Worm (Caenorhabditis elegans) whole organism, L1 larva: ENCODE data around the gene clec-60.
"Not testable (repeated sequence)": the region's sequence is repeated elsewhere in the genome, so short reads cannot be mapped to it uniquely, and the experiment has no call there.

Source experiments
- C16A3.4 ChIP-seq: fragments of 150-350 bp; optimal IDR thresholded peaks from 2 replicates; lab custom pipeline; 2014; ENCODE audit warnings: missing biosample characterization, missing genetic modification characterization
- C34B4.2 ChIP-seq: sonication (generic microtip); optimal IDR thresholded peaks from 2 replicates; lab custom pipeline; 2017; ENCODE audit warnings: mild to moderate bottlenecking, missing genetic modification characterization, missing compliant biosample characterization
- ceh-8 ChIP-seq: fragments of 200-800 bp; sonication (Bioruptor generic); optimal IDR thresholded peaks from 2 replicates; lab custom pipeline; 2018; ENCODE audit warnings: mild to moderate bottlenecking, missing genetic modification characterization, moderate library complexity, missing compliant biosample characterization
- ceh-90 ChIP-seq: sonication (generic microtip); optimal IDR thresholded peaks from 2 replicates; lab custom pipeline; 2016; ENCODE audit warnings: missing genetic modification characterization, missing compliant biosample characterization
- dpl-1 ChIP-seq, 3 experiments: fragments of 150-350 bp in 2 of 3; sonication (generic microtip) in 1 of 3; optimal IDR thresholded peaks; 2 replicates each; lab custom pipeline; 2014 to 2017; ENCODE audit warnings: missing biosample characterization in 3 of 3, missing genetic modification characterization in 3 of 3, missing genetic modification reagents in 3 of 3
- efl-1 ChIP-seq, 4 experiments: fragments of 150-350 bp; optimal IDR thresholded peaks in 3 of 4; peaks in 1 of 4; 1 replicate in 1 of 4; 2 replicates in 3 of 4; lab custom pipeline; 2014; ENCODE audit warnings: missing biosample characterization in 2 of 4, missing genetic modification characterization in 2 of 4, missing genetic modification reagents in 2 of 4
- egl-13 ChIP-seq: sonication (generic microtip); optimal IDR thresholded peaks from 2 replicates; lab custom pipeline; 2016; ENCODE audit warnings: missing genotype, missing genetic modification reagents, missing genetic modification characterization, missing compliant biosample characterization
- elt-2 ChIP-seq: sonication (generic microtip); optimal IDR thresholded peaks from 2 replicates; lab custom pipeline; 2016; ENCODE audit warnings: missing genetic modification characterization, mild to moderate bottlenecking, inconsistent platforms, missing compliant biosample characterization, missing genetic modification reagents
- fkh-4 ChIP-seq: sonication (generic microtip); optimal IDR thresholded peaks from 2 replicates; lab custom pipeline; 2016; ENCODE audit warnings: missing compliant biosample characterization, missing genetic modification characterization, borderline replicate concordance
- fkh-8 ChIP-seq: sonication (generic microtip); optimal IDR thresholded peaks from 2 replicates; lab custom pipeline; 2016; ENCODE audit warnings: mild to moderate bottlenecking, missing genetic modification characterization, missing compliant biosample characterization
- grh-1 ChIP-seq: fragments of 200-800 bp; sonication (Bioruptor generic); IDR thresholded peaks from 2 replicates; pipeline ENCODE4 v1.3.6; 2022; ENCODE audit warnings: missing genetic modification reagents, missing genetic modification characterization, missing compliant biosample characterization
- hlh-4 ChIP-seq: sonication (generic microtip); optimal IDR thresholded peaks from 2 replicates; lab custom pipeline; 2016; ENCODE audit warnings: mild to moderate bottlenecking, missing genetic modification characterization, missing compliant biosample characterization
- hpl-2 ChIP-seq: fragments of 150-350 bp; optimal IDR thresholded peaks from 2 replicates; lab custom pipeline; 2014; ENCODE audit warnings: missing biosample characterization, missing genetic modification reagents, missing genetic modification characterization
- irx-1 ChIP-seq: sonication (generic microtip); optimal IDR thresholded peaks from 2 replicates; lab custom pipeline; 2016; ENCODE audit warnings: missing genetic modification characterization, missing compliant biosample characterization
- lin-15B ChIP-seq: fragments of 150-350 bp; sonication (generic microtip); optimal IDR thresholded peaks from 3 replicates; lab custom pipeline; 2014; ENCODE audit warnings: missing biosample characterization, missing genetic modification characterization
- lsy-2 ChIP-seq, 2 experiments: fragments of 150-350 bp; optimal IDR thresholded peaks; 2 replicates each; lab custom pipeline; 2014; ENCODE audit warnings: missing biosample characterization in 2 of 2, missing genetic modification characterization in 2 of 2
- mdl-1 ChIP-seq, 2 experiments: fragments of 150-350 bp; optimal IDR thresholded peaks; 2 replicates each; lab custom pipeline; 2014 to 2017; ENCODE audit warnings: missing biosample characterization in 2 of 2, missing genetic modification characterization in 2 of 2, inconsistent platforms in 1 of 2
- nhr-237 ChIP-seq: fragments of 150-350 bp; optimal IDR thresholded peaks from 2 replicates; lab custom pipeline; 2014; ENCODE audit warnings: missing biosample characterization, missing genetic modification characterization
- nhr-84 ChIP-seq: sonication (generic microtip); optimal IDR thresholded peaks from 2 replicates; lab custom pipeline; 2017; ENCODE audit warnings: missing biosample characterization, missing genetic modification characterization
- pag-3 ChIP-seq: sonication (generic microtip); optimal IDR thresholded peaks from 2 replicates; lab custom pipeline; 2017; ENCODE audit warnings: missing genetic modification characterization, mild to moderate bottlenecking, missing compliant biosample characterization, antibody characterized with exemption, borderline replicate concordance; ENCODE audit not compliant: insufficient read depth
- pqm-1 ChIP-seq: sonication (generic microtip); optimal IDR thresholded peaks from 3 replicates; lab custom pipeline; 2017; ENCODE audit warnings: missing biosample characterization, missing genetic modification characterization
- rnt-1 ChIP-seq: sonication (generic microtip); optimal IDR thresholded peaks from 2 replicates; lab custom pipeline; 2016; ENCODE audit warnings: mild to moderate bottlenecking, missing genetic modification characterization, moderate library complexity, missing compliant biosample characterization
- snpc-4 ChIP-seq: fragments of 150-350 bp; optimal IDR thresholded peaks from 2 replicates; lab custom pipeline; 2014; ENCODE audit warnings: missing biosample characterization, missing genetic modification characterization
- sptf-1 ChIP-seq: fragments of 150-350 bp; optimal IDR thresholded peaks from 2 replicates; lab custom pipeline; 2014; ENCODE audit warnings: missing biosample characterization, missing genetic modification characterization
- unc-130 ChIP-seq: fragments of 150-350 bp; optimal IDR thresholded peaks from 2 replicates; lab custom pipeline; 2017; ENCODE audit warnings: missing biosample characterization, missing genetic modification characterization, inconsistent platforms
- unc-62 ChIP-seq: fragments of 150-350 bp; optimal IDR thresholded peaks from 2 replicates; lab custom pipeline; 2014; ENCODE audit warnings: missing biosample characterization, missing genetic modification reagents, missing genetic modification characterization
- vab-15 ChIP-seq: sonication (generic microtip); optimal IDR thresholded peaks from 2 replicates; lab custom pipeline; 2017; ENCODE audit warnings: missing genotype, mild to moderate bottlenecking, missing genetic modification characterization, missing compliant biosample characterization
- ztf-11 ChIP-seq, 2 experiments: sonication (generic microtip); optimal IDR thresholded peaks; 2 replicates each; lab custom pipeline; 2016 to 2017; ENCODE audit warnings: missing genetic modification characterization in 2 of 2, missing biosample characterization in 1 of 2, missing compliant biosample characterization in 1 of 2
- ztf-4 ChIP-seq: fragments of 150-350 bp; optimal IDR thresholded peaks from 2 replicates; lab custom pipeline; 2014; ENCODE audit warnings: missing biosample characterization, missing genetic modification characterization

clec-60 gene

DNA sequence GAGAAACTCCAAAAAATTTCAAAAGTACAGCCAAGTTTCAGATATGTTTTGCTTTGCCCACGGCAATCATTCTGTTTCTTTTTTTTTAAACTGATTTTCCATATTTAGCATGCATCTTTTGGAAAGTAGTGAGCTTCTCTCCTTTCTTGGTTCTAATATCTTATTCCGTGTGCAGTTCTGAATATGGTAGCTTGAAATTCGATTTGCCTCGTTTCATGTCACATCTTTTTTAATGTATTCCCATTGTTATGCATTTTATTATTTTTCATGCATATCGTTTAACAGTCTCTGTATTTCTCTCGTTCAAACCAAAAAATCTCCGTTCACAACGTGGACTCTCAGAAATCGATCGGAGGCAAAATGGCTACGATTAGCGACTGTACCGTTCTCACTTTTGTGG, 12.8 kb upstream of the clec-60 start, which contains the start of gene ZK666.14:
Gene ZK666.14 (plus strand): TSS at position 301 of the 400 bp plus-strand sequence.
- no peak for TF ChIP-seq sptf-1 (tag; lab: Kevin White, UChicago)
- no peak for TF ChIP-seq C34B4.2
- TF ChIP-seq grh-1 (GFP tag; lab: Robert Waterston, UW), result no peak
- TF ChIP-seq unc-62, result no peak
- TF ChIP-seq hpl-2 (GFP tag; lab: Kevin White, UChicago), result no peak
- no peak for TF ChIP-seq egl-13 (tag; lab: Kevin White, UChicago)
- TF ChIP-seq nhr-84, result no peak
- no peak for TF ChIP-seq efl-1 (optimal IDR thresholded peaks at IDR 0.05; lab: Kevin White, UChicago)
- TF ChIP-seq efl-1 (GFP tag; optimal IDR thresholded peaks at IDR 0.05 in 1 of 2; lab: Kevin White, UChicago), result no peak

DNA sequence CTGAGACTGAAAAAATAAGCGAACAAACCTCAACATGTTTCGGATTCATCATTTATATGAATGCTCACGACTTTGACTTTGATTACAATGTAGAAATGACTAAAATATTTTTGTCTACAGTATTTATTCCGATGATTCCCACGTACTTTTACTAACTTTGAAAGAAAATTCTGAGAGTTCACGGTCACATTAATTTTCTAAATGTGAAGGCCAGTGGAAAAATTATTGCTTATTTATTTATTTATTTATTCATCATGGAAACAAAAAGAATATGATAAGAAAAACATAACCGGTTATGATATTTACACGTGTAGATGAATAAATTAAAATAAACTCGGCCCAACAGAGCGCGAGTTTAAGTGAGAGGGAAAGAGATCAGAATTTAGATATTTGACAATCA, 11.4 kb upstream of the clec-60 start, which contains the start of gene ZK666.8:
Gene ZK666.8 (minus strand): TSS at position 101 of the 400 bp plus-strand sequence.
- TF ChIP-seq vab-15; irx-1 (tag; lab: Kevin White, UChicago); mdl-1 (tag; optimal IDR thresholded peaks at IDR 0.05; lab: Kevin White, UChicago): not testable (repeated sequence)

- TF ChIP-seq fkh-8 (tag; lab: Kevin White, UChicago) (no peak), unc-130 (no peak), elt-2 (tag; lab: Kevin White, UChicago) (peak; percentile 13), snpc-4 (tag; lab: Kevin White, UChicago) (no peak), nhr-84 (no peak), nhr-237 (tag; lab: Kevin White, UChicago) (no peak)
These were observed 8.7 kb upstream of the clec-60 start, which contains the start of gene clec-61 for ce11 chrII:10490329-10490728. clec-61 (minus strand) TSS chrII:10490537.

DNA sequence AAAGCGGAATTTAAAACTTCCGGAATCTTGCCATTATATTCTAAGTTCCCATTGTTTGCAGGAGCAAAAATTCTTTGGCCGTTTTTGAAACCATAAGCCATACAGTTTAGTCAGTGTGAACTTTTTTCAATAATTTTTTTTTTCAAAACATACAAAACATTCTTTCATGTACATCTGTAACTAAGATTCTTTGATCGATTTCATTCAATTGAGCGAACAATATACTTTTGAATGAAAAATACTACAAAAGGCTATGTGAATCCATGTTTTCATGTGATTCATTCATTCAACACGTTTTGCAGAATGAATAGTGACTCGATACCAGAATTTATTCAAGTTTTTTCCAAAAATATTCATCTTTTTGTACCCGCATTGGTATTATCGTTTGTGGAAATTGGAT, 5.1 kb upstream of the clec-60 start, which contains the start of gene ZK666.15:
Gene ZK666.15 (plus strand): TSS at position 301 of the 400 bp plus-strand sequence.
- TF ChIP-seq sptf-1 (tag; lab: Kevin White, UChicago) (no peak), ztf-4 (tag; lab: Kevin White, UChicago) (no peak), C16A3.4 (tag; lab: Kevin White, UChicago) (no peak), unc-130 (no peak), lin-15B (no peak), fkh-8 (tag; lab: Kevin White, UChicago) (no peak), rnt-1 (tag; lab: Kevin White, UChicago) (no peak), pag-3 (tag; lab: Kevin White, UChicago) (no peak), hlh-4 (no peak), efl-1 (optimal IDR thresholded peaks at IDR 0.05; lab: Kevin White, UChicago) (no peak), efl-1 (GFP tag; optimal IDR thresholded peaks at IDR 0.05 in 1 of 2; lab: Kevin White, UChicago) (no peak)

ce11 chrII:10485640-10486039, 4.0 kb upstream of the clec-60 start:
- TF ChIP-seq elt-2 (tag; lab: Kevin White, UChicago), result peak; percentile 46
- TF ChIP-seq lsy-2 (tag; optimal IDR thresholded peaks at IDR 0.05; lab: Kevin White, UChicago), result no peak
- TF ChIP-seq efl-1 (optimal IDR thresholded peaks at IDR 0.05; lab: Kevin White, UChicago), result no peak
- peak in 1 of 2 experiments; percentile 86 for TF ChIP-seq efl-1 (GFP tag; optimal IDR thresholded peaks at IDR 0.05 in 1 of 2; lab: Kevin White, UChicago)

DNA sequence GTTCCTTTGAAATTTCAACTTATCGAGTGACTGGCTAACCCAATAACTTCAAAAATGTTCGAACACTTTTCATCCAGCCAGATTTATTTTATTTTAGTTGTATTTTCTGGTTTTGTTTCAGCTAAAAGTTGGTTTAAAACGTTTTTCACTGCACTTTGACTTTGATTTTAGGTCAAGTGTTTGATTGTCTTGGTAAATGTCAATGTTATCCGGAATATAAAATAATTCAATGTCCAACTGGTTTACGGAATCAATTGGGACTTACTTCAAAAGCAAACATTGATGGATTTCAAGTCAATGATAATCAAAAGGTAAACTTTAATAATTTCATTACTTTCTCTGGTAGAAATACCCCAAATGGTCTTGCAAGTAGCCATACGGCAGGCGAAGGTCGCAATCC, 2.2 kb upstream of the clec-60 start:
- no peak for TF ChIP-seq fkh-8 (tag; lab: Kevin White, UChicago)
- TF ChIP-seq ceh-8 (GFP tag; lab: Kevin White, UChicago), result no peak
- no peak for TF ChIP-seq dpl-1 (GFP tag; optimal IDR thresholded peaks at IDR 0.05; lab: Kevin White, UChicago)
- TF ChIP-seq, all 84 proteins: peak for 0

DNA sequence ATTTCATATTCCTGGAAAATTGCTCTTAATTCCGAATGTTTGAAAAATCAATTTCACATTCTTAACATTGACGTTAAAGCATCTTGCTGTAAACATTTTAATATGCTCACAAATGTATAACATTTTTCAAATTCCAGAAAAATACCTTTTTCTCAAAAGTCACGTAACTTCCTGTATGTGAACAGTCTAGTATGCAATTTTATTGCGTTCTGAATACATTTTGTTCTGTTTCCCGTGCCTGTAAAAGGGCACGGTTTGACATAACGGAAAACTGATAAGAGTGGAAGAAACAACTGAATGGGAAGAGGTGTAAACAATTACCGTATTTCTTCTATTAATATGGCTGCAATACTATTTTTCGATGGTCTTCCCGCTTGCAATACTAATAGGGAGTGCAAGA, 1.2 kb upstream of the clec-60 start:
- TF ChIP-seq elt-2 (tag; lab: Kevin White, UChicago), result no peak
- TF ChIP-seq ztf-11 (tag; optimal IDR thresholded peaks at IDR 0.05; lab: Kevin White, UChicago), result no peak
- TF ChIP-seq ceh-90 (tag; lab: Kevin White, UChicago), result no peak
- TF ChIP-seq fkh-4 (tag; lab: Kevin White, UChicago), result no peak
- no peak for TF ChIP-seq pqm-1
